Worm (Caenorhabditis elegans) whole organism, L2 larva: ENCODE measurements around the gene pmp-3.
A peak's percentile ranks its signal among the peaks of the same experiment; 100 is the strongest.

Source experiments
- C34F6.9 ChIP-seq: fragments of 150-350 bp; optimal IDR thresholded peaks from 2 replicates; lab custom pipeline; 2014; ENCODE audit warnings: missing biosample characterization, missing genetic modification characterization
- F13H6.1 ChIP-seq: sonication (generic microtip); optimal IDR thresholded peaks from 2 replicates; lab custom pipeline; 2016; ENCODE audit warnings: missing genetic modification characterization, missing compliant biosample characterization
- R02D3.7 ChIP-seq: fragments of 150-350 bp; optimal IDR thresholded peaks from 2 replicates; lab custom pipeline; 2014; ENCODE audit warnings: missing biosample characterization, missing genetic modification characterization
- Y55F3AM.14 ChIP-seq: fragments of 200-800 bp; sonication (Bioruptor generic); optimal IDR thresholded peaks from 2 replicates; lab custom pipeline; 2018; ENCODE audit warnings: mild to moderate bottlenecking, missing genetic modification characterization, missing compliant biosample characterization
- alr-1 ChIP-seq: fragments of 150-350 bp; optimal IDR thresholded peaks from 2 replicates; lab custom pipeline; 2014; ENCODE audit warnings: missing biosample characterization, missing genetic modification characterization
- aly-2 ChIP-seq: fragments of 150-350 bp; optimal IDR thresholded peaks from 2 replicates; lab custom pipeline; 2014; ENCODE audit warnings: missing biosample characterization, missing genetic modification characterization
- ama-1 ChIP-seq: fragments of 150-350 bp; optimal IDR thresholded peaks from 2 replicates; lab custom pipeline; 2018; ENCODE audit warnings: inconsistent platforms
- blmp-1 ChIP-seq: sonication (generic microtip); optimal IDR thresholded peaks from 2 replicates; lab custom pipeline; 2017; ENCODE audit warnings: missing genetic modification characterization, mild to moderate bottlenecking, missing compliant biosample characterization, antibody characterized with exemption, moderate library complexity; ENCODE audit not compliant: insufficient read depth
- ceh-16 ChIP-seq: fragments of 150-350 bp; optimal IDR thresholded peaks from 2 replicates; lab custom pipeline; 2014; ENCODE audit warnings: missing biosample characterization, missing genetic modification characterization
- ceh-82 ChIP-seq: fragments of 150-350 bp; optimal IDR thresholded peaks from 2 replicates; lab custom pipeline; 2014; ENCODE audit warnings: missing biosample characterization, missing genetic modification characterization
- dmd-4 ChIP-seq: sonication (generic microtip); optimal IDR thresholded peaks from 2 replicates; lab custom pipeline; 2017; ENCODE audit warnings: missing biosample characterization, missing genetic modification characterization
- egl-27 ChIP-seq: sonication (generic microtip); optimal IDR thresholded peaks from 3 replicates; lab custom pipeline; 2017; ENCODE audit warnings: missing biosample characterization, missing genetic modification reagents, missing genetic modification characterization
- elt-1 ChIP-seq: fragments of 150-350 bp; optimal IDR thresholded peaks from 2 replicates; lab custom pipeline; 2014; ENCODE audit warnings: missing biosample characterization, missing genetic modification characterization
- elt-3 ChIP-seq: sonication (generic microtip); optimal IDR thresholded peaks from 2 replicates; lab custom pipeline; 2017; ENCODE audit warnings: missing biosample characterization, missing genetic modification characterization
- fos-1 ChIP-seq: fragments of 150-350 bp; optimal IDR thresholded peaks from 2 replicates; lab custom pipeline; 2014; ENCODE audit warnings: missing biosample characterization, missing genetic modification characterization
- gmeb-1 ChIP-seq: fragments of 150-350 bp; optimal IDR thresholded peaks from 2 replicates; lab custom pipeline; 2014; ENCODE audit warnings: missing biosample characterization, missing genetic modification characterization
- lin-11 ChIP-seq: fragments of 150-350 bp; sonication (generic microtip); optimal IDR thresholded peaks from 2 replicates; lab custom pipeline; 2014; ENCODE audit warnings: missing biosample characterization, missing genetic modification characterization, inconsistent platforms, mixed read lengths
- lin-13 ChIP-seq: fragments of 150-350 bp; optimal IDR thresholded peaks from 2 replicates; lab custom pipeline; 2014; ENCODE audit warnings: missing biosample characterization, missing genetic modification reagents, missing genetic modification characterization
- lin-39 ChIP-seq: fragments of 150-350 bp; optimal IDR thresholded peaks from 2 replicates; lab custom pipeline; 2014; ENCODE audit warnings: missing biosample characterization, missing genetic modification reagents, missing genetic modification characterization
- lsy-2 ChIP-seq, 2 experiments: fragments of 150-350 bp in 1 of 2; sonication (generic microtip) in 1 of 2; optimal IDR thresholded peaks; 2 replicates each; lab custom pipeline; 2014 to 2017; ENCODE audit warnings: missing biosample characterization in 2 of 2, missing genetic modification characterization in 2 of 2
- mab-5 ChIP-seq: fragments of 150-350 bp; optimal IDR thresholded peaks from 2 replicates; lab custom pipeline; 2014; ENCODE audit warnings: missing biosample characterization, missing genetic modification characterization
- mbf-1 ChIP-seq: sonication (generic microtip); optimal IDR thresholded peaks from 2 replicates; lab custom pipeline; 2017; ENCODE audit warnings: missing biosample characterization, missing genetic modification characterization
- mdl-1 ChIP-seq, 2 experiments: fragments of 150-350 bp in 1 of 2; sonication (generic microtip) in 1 of 2; optimal IDR thresholded peaks; 2 replicates each; lab custom pipeline; 2017; ENCODE audit warnings: missing biosample characterization in 2 of 2, missing genetic modification characterization in 2 of 2
- nhr-10 ChIP-seq: sonication (generic microtip); optimal IDR thresholded peaks from 2 replicates; lab custom pipeline; 2017; ENCODE audit warnings: missing biosample characterization, missing genetic modification characterization
- nhr-11 ChIP-seq: fragments of 150-350 bp; optimal IDR thresholded peaks from 2 replicates; lab custom pipeline; 2014; ENCODE audit warnings: missing biosample characterization, missing genetic modification characterization
- nhr-12 ChIP-seq: fragments of 150-350 bp; optimal IDR thresholded peaks from 2 replicates; lab custom pipeline; 2014; ENCODE audit warnings: missing biosample characterization, missing genetic modification characterization
- nhr-129 ChIP-seq: fragments of 150-350 bp; optimal IDR thresholded peaks from 2 replicates; lab custom pipeline; 2014; ENCODE audit warnings: missing biosample characterization, missing genetic modification characterization
- nhr-21 ChIP-seq: fragments of 150-350 bp; optimal IDR thresholded peaks from 2 replicates; lab custom pipeline; 2014; ENCODE audit warnings: missing biosample characterization, missing genetic modification characterization
- nhr-25 ChIP-seq: fragments of 150-350 bp; sonication (generic microtip); optimal IDR thresholded peaks from 3 replicates; lab custom pipeline; 2014; ENCODE audit warnings: missing biosample characterization, missing genetic modification characterization
- nhr-6 ChIP-seq: fragments of 150-350 bp; optimal IDR thresholded peaks from 2 replicates; lab custom pipeline; 2014; ENCODE audit warnings: missing biosample characterization, missing genetic modification characterization
- nhr-77 ChIP-seq: fragments of 150-350 bp; optimal IDR thresholded peaks from 2 replicates; lab custom pipeline; 2014; ENCODE audit warnings: missing biosample characterization, missing genetic modification characterization
- peb-1 ChIP-seq: fragments of 150-350 bp; optimal IDR thresholded peaks from 2 replicates; lab custom pipeline; 2014; ENCODE audit warnings: missing biosample characterization, missing genetic modification characterization
- sem-4 ChIP-seq: fragments of 150-350 bp; optimal IDR thresholded peaks from 2 replicates; lab custom pipeline; 2014; ENCODE audit warnings: missing biosample characterization, missing genetic modification reagents, missing genetic modification characterization
- sma-3 ChIP-seq: sonication (generic microtip); optimal IDR thresholded peaks from 2 replicates; lab custom pipeline; 2016; ENCODE audit warnings: missing genetic modification reagents, missing genetic modification characterization, missing compliant biosample characterization
- sma-9 ChIP-seq, 2 experiments: fragments of 150-350 bp in 1 of 2; sonication (generic microtip) in 1 of 2; optimal IDR thresholded peaks; 2 replicates each; lab custom pipeline; 2014 to 2016; ENCODE audit warnings: missing genetic modification characterization in 2 of 2, mild to moderate bottlenecking in 1 of 2, missing biosample characterization in 1 of 2, missing compliant biosample characterization in 1 of 2, missing genetic modification reagents in 1 of 2, moderate library complexity in 1 of 2
- snpc-4 ChIP-seq: fragments of 150-350 bp; optimal IDR thresholded peaks from 2 replicates; lab custom pipeline; 2014; ENCODE audit warnings: missing biosample characterization, missing genetic modification characterization
- unc-39 ChIP-seq: fragments of 150-350 bp; optimal IDR thresholded peaks from 2 replicates; lab custom pipeline; 2014; ENCODE audit warnings: missing biosample characterization, missing genetic modification characterization
- unc-55 ChIP-seq: fragments of 150-350 bp; sonication (generic microtip); optimal IDR thresholded peaks from 3 replicates; lab custom pipeline; 2014; ENCODE audit warnings: missing biosample characterization, missing genetic modification reagents, missing genetic modification characterization
- unc-62 ChIP-seq: fragments of 150-350 bp; optimal IDR thresholded peaks from 2 replicates; lab custom pipeline; 2014; ENCODE audit warnings: missing biosample characterization, missing genetic modification reagents, missing genetic modification characterization
- zag-1 ChIP-seq: fragments of 150-350 bp; optimal IDR thresholded peaks from 2 replicates; lab custom pipeline; 2014; ENCODE audit warnings: missing biosample characterization, missing genetic modification characterization
- ztf-4 ChIP-seq: fragments of 150-350 bp; optimal IDR thresholded peaks from 2 replicates; lab custom pipeline; 2014; ENCODE audit warnings: missing biosample characterization, missing genetic modification characterization

Gene pmp-3

DNA sequence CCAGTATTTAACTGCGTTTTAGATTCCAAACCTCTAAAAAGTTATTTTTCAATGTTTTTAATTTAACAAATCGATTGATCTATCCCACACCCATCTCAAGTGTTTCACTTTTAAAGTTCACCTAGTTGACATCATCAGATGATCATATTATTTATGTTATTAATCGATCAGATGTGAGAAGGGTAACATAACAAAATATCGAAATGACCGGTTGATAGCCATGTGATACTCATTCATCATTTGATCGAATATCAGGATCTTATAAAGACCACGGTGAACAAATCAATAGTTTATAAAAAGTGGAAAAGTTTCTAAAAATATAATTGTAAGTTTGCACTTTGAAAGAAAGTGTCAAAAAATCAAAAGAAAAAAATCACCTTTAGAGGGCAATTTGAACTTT is 9.2 kb downstream of the pmp-3 start:
- TF ChIP-seq blmp-1 (tag; lab: Kevin White, UChicago) (peak; percentile 29), egl-27 (tag; lab: Kevin White, UChicago) (no peak), nhr-25 (tag; lab: Kevin White, UChicago) (peak; percentile 47), unc-55 (GFP tag; lab: Kevin White, UChicago) (no peak)
- TF ChIP-seq, all 48 proteins: peak for 2

DNA sequence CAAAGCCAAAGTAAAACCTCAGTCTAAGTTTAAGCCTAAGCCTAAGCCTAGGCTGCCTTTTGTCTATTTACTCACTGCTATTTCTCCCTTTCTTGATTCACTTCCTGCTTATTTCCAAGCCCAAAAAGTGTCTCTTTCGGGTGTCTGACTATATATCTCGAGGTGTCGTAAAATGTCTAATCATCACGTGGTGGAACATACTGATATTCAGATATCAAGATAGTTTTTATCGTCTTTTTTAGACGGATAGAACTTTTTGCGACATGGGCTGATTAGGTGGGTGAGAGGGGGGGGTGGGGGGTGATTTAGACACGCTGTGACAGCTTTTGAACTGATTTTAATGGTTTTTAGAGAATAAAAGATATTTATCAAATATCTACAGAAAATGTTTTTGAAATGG is 10.4 kb downstream of the pmp-3 start:
- TF ChIP-seq fos-1 (tag; lab: Kevin White, UChicago) (no peak), egl-27 (tag; lab: Kevin White, UChicago) (no peak), peb-1 (tag; lab: Kevin White, UChicago) (no peak), gmeb-1 (tag; lab: Kevin White, UChicago) (peak; percentile 35), R02D3.7 (tag; lab: Kevin White, UChicago) (no peak), lsy-2 (tag; optimal IDR thresholded peaks at IDR 0.05; lab: Kevin White, UChicago) (no peak), sma-9 (GFP tag; optimal IDR thresholded peaks at IDR 0.05; lab: Kevin White, UChicago) (peak; percentile 20), sma-9 (tag; optimal IDR thresholded peaks at IDR 0.05; lab: Kevin White, UChicago) (no peak), nhr-25 (tag; lab: Kevin White, UChicago) (peak; percentile 11)

DNA sequence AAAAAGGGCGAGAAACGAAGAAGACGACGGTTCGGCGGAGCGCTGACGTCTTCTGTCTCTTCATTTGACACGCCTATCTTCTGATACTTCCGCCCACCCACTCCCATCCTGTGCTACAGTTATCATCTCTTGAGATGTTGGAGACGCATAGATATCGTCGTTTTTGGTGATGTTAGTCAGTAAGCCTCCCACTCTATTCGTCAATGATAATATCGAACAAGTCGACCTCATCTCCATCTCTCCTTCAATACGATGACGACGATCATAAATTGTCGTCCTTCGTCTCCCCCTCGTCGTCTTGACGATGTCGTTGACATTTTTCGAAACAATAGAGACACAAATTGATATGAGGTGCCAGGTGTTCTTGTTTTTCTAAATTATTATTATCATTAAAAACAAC is 11.6 kb downstream of the pmp-3 start, which contains the start of gene slc-25A29:
Gene slc-25A29 (minus strand): TSS at position 45 of the 400 bp plus-strand sequence.
- TF ChIP-seq fos-1 (tag; lab: Kevin White, UChicago), result peak; percentile 4
- TF ChIP-seq sma-9 (GFP tag; optimal IDR thresholded peaks at IDR 0.05; lab: Kevin White, UChicago), result peak; percentile 32
- no peak for TF ChIP-seq sma-9 (tag; optimal IDR thresholded peaks at IDR 0.05; lab: Kevin White, UChicago)
- no peak for TF ChIP-seq lin-11 (tag; lab: Kevin White, UChicago)
- peak; percentile 8 for TF ChIP-seq nhr-21 (tag; lab: Kevin White, UChicago)

ce11 chrV:14659595-14659994 is 13.1 kb downstream of the pmp-3 start:
- TF ChIP-seq lin-11 (tag; lab: Kevin White, UChicago) (no peak), ceh-82 (no peak), blmp-1 (tag; lab: Kevin White, UChicago) (no peak), lin-13 (GFP tag; lab: Kevin White, UChicago) (no peak)

DNA sequence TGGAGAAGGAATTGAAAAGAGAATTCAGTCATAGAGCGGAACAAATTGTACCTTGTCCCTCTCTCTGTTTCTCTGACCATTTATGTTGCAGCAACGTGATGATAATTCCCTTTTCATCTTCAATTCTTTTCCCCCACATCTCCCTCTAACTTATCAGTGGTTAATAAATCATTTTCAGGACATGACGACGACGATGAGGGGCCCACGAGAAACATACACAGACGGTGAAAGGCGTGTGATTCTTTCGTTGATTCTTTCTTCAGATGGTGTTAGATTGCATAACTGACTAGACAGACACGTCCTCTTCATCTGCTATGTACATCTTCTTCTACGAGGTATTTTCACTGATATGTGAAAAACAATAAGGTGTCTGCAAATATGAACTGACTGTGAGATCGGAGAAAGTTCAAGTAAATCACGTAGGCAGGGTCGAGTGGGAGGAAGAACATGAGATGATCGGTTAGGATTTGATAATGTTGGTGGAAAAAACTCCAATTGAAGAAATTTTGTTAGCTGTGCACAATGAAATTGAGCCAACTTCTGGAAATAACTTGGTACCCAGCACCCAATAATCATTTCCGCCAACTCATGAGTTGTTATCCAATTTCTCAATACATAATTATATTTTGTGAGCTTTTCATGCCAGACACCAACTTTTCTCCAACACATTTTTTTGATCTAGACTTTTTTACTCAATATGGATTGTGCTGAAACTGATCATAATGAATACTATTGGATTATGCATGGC is 14.2 kb downstream of the pmp-3 start, which contains the start of gene srh-17:
Gene srh-17 (plus strand): TSS at position 698 of the 748 bp plus-strand sequence.
- TF ChIP-seq sma-9 (GFP tag; optimal IDR thresholded peaks at IDR 0.05; lab: Kevin White, UChicago), result peak; percentile 92
- no peak for TF ChIP-seq sma-9 (tag; optimal IDR thresholded peaks at IDR 0.05; lab: Kevin White, UChicago)
- no peak for TF ChIP-seq elt-3 (tag; lab: Kevin White, UChicago)
- no peak for TF ChIP-seq unc-39 (tag; lab: Kevin White, UChicago)
- no peak for TF ChIP-seq ztf-4
- no peak for TF ChIP-seq elt-1
- no peak for TF ChIP-seq lsy-2 (tag; optimal IDR thresholded peaks at IDR 0.05; lab: Kevin White, UChicago)
- TF ChIP-seq C34F6.9 (tag; lab: Kevin White, UChicago), result no peak
- no peak for TF ChIP-seq nhr-11 (tag; lab: Kevin White, UChicago)
- TF ChIP-seq mab-5 (tag; lab: Kevin White, UChicago), result peak; percentile 82
- TF ChIP-seq sem-4 (tag; lab: Kevin White, UChicago), result no peak
- TF ChIP-seq nhr-12 (tag; lab: Kevin White, UChicago), result no peak
- TF ChIP-seq nhr-25 (tag; lab: Kevin White, UChicago), result peak; percentile 93
- no peak for TF ChIP-seq nhr-10
- peak; percentile 11 for TF ChIP-seq fos-1 (tag; lab: Kevin White, UChicago)
- no peak for TF ChIP-seq ceh-82
- TF ChIP-seq ceh-16, result no peak
- no peak for TF ChIP-seq dmd-4 (tag; lab: Kevin White, UChicago)
- TF ChIP-seq sma-3 (GFP tag; lab: Kevin White, UChicago), result peak; percentile 85
- TF ChIP-seq gmeb-1 (tag; lab: Kevin White, UChicago), result peak; percentile 53
- peak; percentile 95 for TF ChIP-seq nhr-21 (tag; lab: Kevin White, UChicago)
- TF ChIP-seq egl-27 (tag; lab: Kevin White, UChicago), result peak; percentile 29
- TF ChIP-seq nhr-6 (tag; lab: Kevin White, UChicago), result no peak
- no peak for TF ChIP-seq snpc-4 (tag; lab: Kevin White, UChicago)
- no peak for TF ChIP-seq unc-55 (GFP tag; lab: Kevin White, UChicago)
- TF ChIP-seq Y55F3AM.14 (GFP tag; lab: Kevin White, UChicago), result no peak
- no peak for TF ChIP-seq nhr-77 (tag; lab: Kevin White, UChicago)
- TF ChIP-seq unc-62 (GFP tag; lab: Kevin White, UChicago), result no peak
- TF ChIP-seq F13H6.1 (tag; lab: Kevin White, UChicago), result peak; percentile 11
- no peak for TF ChIP-seq ama-1 (lab: Kevin White, UChicago)
- TF ChIP-seq mdl-1 (tag; optimal IDR thresholded peaks at IDR 0.05; lab: Kevin White, UChicago), result peak; percentile 65 to 68
- no peak for TF ChIP-seq aly-2 (tag; lab: Kevin White, UChicago)
- no peak for TF ChIP-seq lin-39
- no peak for TF ChIP-seq mbf-1
- no peak for TF ChIP-seq zag-1 (tag; lab: Kevin White, UChicago)
- TF ChIP-seq lin-11 (tag; lab: Kevin White, UChicago), result no peak
- TF ChIP-seq alr-1 (tag; lab: Kevin White, UChicago), result no peak
- peak; percentile 57 for TF ChIP-seq nhr-129 (tag; lab: Kevin White, UChicago)
